Fruit fly (Drosophila melanogaster) whole organism, embryonic: Measurements from ENCODE around the gene Zn72D.
A peak's percentile ranks its signal among the peaks of the same experiment; 100 is the strongest.

ENCODE experiments used
- CG1024 ChIP-seq: fragments of 200-800 bp; sonication (Bioruptor generic); IDR thresholded peaks from 2 replicates; pipeline ENCODE4 v1.3.6; 2022; ENCODE audit warnings: missing biosample characterization, missing genetic modification characterization
- CG10543 ChIP-seq: fragments of 200-800 bp; sonication (Bioruptor generic); optimal IDR thresholded peaks from 3 replicates; lab custom pipeline; 2017; ENCODE audit warnings: missing biosample characterization, mild to moderate bottlenecking, missing genetic modification characterization, moderate library complexity
- CG10565 ChIP-seq: fragments of 200-800 bp; sonication (Bioruptor generic); optimal IDR thresholded peaks from 3 replicates; lab custom pipeline; 2016; ENCODE audit warnings: missing biosample characterization, mild to moderate bottlenecking, missing genetic modification characterization
- CG10959 ChIP-seq: fragments of 200-800 bp; sonication (Bioruptor generic); IDR thresholded peaks from 2 replicates; pipeline ENCODE4 v1.3.6; 2022; ENCODE audit warnings: missing biosample characterization, missing genetic modification characterization
- CG11247 ChIP-seq: fragments of 200-800 bp; sonication (Bioruptor generic); IDR thresholded peaks from 2 replicates; pipeline ENCODE4 v1.3.6; 2022; ENCODE audit warnings: missing biosample characterization, missing genetic modification characterization
- CG12155 ChIP-seq: fragments of 200-800 bp; sonication (Bioruptor generic); optimal IDR thresholded peaks from 3 replicates; lab custom pipeline; 2016; ENCODE audit warnings: missing biosample characterization, missing genetic modification characterization
- CG13624 ChIP-seq: fragments of 200-800 bp; sonication (Bioruptor generic); optimal IDR thresholded peaks from 2 replicates; lab custom pipeline; 2016; ENCODE audit warnings: missing biosample characterization, missing genetic modification characterization
- CG13775 ChIP-seq: fragments of 200-800 bp; sonication (Bioruptor generic); optimal IDR thresholded peaks from 3 replicates; lab custom pipeline; 2017; ENCODE audit warnings: missing biosample characterization, mild to moderate bottlenecking, missing genetic modification characterization
- CG14710 ChIP-seq: fragments of 200-800 bp; sonication (Bioruptor generic); optimal IDR thresholded peaks from 3 replicates; lab custom pipeline; 2019; ENCODE audit warnings: missing biosample characterization, mild to moderate bottlenecking, missing genetic modification characterization, moderate library complexity
- CG18764 ChIP-seq: fragments of 200-800 bp; sonication (Bioruptor generic); optimal IDR thresholded peaks from 3 replicates; lab custom pipeline; 2016; ENCODE audit warnings: missing biosample characterization, missing genetic modification characterization
- CG31388 ChIP-seq: fragments of 200-800 bp; sonication (Bioruptor generic); optimal IDR thresholded peaks from 2 replicates; lab custom pipeline; 2016; ENCODE audit warnings: missing biosample characterization, missing genetic modification characterization
- CG31441 ChIP-seq: fragments of 200-800 bp; sonication (Bioruptor generic); IDR thresholded peaks from 2 replicates; pipeline ENCODE4 v1.3.6; 2022; ENCODE audit warnings: missing biosample characterization, missing genetic modification characterization
- CG34376 ChIP-seq: fragments of 200-800 bp; sonication (Bioruptor generic); optimal IDR thresholded peaks from 2 replicates; lab custom pipeline; 2018; ENCODE audit warnings: missing biosample characterization, mild to moderate bottlenecking, missing genetic modification characterization
- CG43689 ChIP-seq: fragments of 200-800 bp; sonication (Bioruptor generic); IDR thresholded peaks from 2 replicates; pipeline ENCODE4 v1.3.6; 2022; ENCODE audit warnings: missing biosample characterization, missing genetic modification characterization
- CG4820 ChIP-seq: fragments of 200-800 bp; sonication (Bioruptor generic); optimal IDR thresholded peaks from 3 replicates; lab custom pipeline; 2016; ENCODE audit warnings: missing biosample characterization, missing genetic modification characterization
- CG5245 ChIP-seq: fragments of 200-800 bp; sonication (Bioruptor generic); optimal IDR thresholded peaks from 3 replicates; lab custom pipeline; 2016; ENCODE audit warnings: missing biosample characterization, missing genetic modification characterization
- CG6689 ChIP-seq: fragments of 200-800 bp; sonication (Bioruptor generic); IDR thresholded peaks from 2 replicates; pipeline ENCODE4 v1.3.6; 2022; ENCODE audit warnings: missing biosample characterization, missing genetic modification characterization
- CG6791 ChIP-seq: fragments of 200-800 bp; sonication (Bioruptor generic); IDR thresholded peaks from 3 replicates; pipeline ENCODE4 v1.3.6; 2022; ENCODE audit warnings: missing biosample characterization, missing genetic modification characterization; ENCODE audit not compliant: partially characterized antibody
- CG7987 ChIP-seq: fragments of 200-800 bp; sonication (Bioruptor generic); optimal IDR thresholded peaks from 2 replicates; lab custom pipeline; 2018; ENCODE audit warnings: missing biosample characterization, mild to moderate bottlenecking, missing genetic modification characterization, moderate library complexity
- CG9817 ChIP-seq: fragments of 200-800 bp; sonication (Bioruptor generic); optimal IDR thresholded peaks from 2 replicates; lab custom pipeline; 2018; ENCODE audit warnings: missing biosample characterization, mild to moderate bottlenecking, missing genetic modification characterization, moderate library complexity
- CG9932 ChIP-seq: fragments of 200-800 bp; sonication (Bioruptor generic); IDR thresholded peaks from 2 replicates; pipeline ENCODE4 v1.3.6; 2022; ENCODE audit warnings: missing biosample characterization, missing genetic modification characterization
- D19A ChIP-seq: fragments of 200-800 bp; optimal IDR thresholded peaks from 3 replicates; lab custom pipeline; 2019; ENCODE audit warnings: missing biosample characterization, mild to moderate bottlenecking, missing genetic modification characterization, moderate library complexity
- Dll ChIP-seq: fragments of 200-800 bp; sonication (Bioruptor generic); IDR thresholded peaks from 4 replicates; pipeline ENCODE4 v1.3.6; 2022; ENCODE audit warnings: missing biosample characterization, missing genetic modification characterization; ENCODE audit not compliant: partially characterized antibody
- Doc2 ChIP-seq: fragments of 200-800 bp; sonication (Bioruptor generic); IDR thresholded peaks from 2 replicates; pipeline ENCODE4 v1.3.6; 2022; ENCODE audit warnings: missing biosample characterization, missing genetic modification characterization
- HmgZ ChIP-seq: fragments of 200-800 bp; sonication (Bioruptor generic); optimal IDR thresholded peaks from 2 replicates; lab custom pipeline; 2018; ENCODE audit warnings: missing biosample characterization, mild to moderate bottlenecking, missing genetic modification characterization
- Neu2 ChIP-seq: fragments of 200-800 bp; sonication (Bioruptor generic); optimal IDR thresholded peaks from 3 replicates; lab custom pipeline; 2016; ENCODE audit warnings: missing biosample characterization, missing genetic modification characterization, borderline replicate concordance
- Nf-YA ChIP-seq: fragments of 200-800 bp; sonication (Bioruptor generic); IDR thresholded peaks from 2 replicates; pipeline ENCODE4 v1.3.6; 2022; ENCODE audit warnings: missing biosample characterization, missing genetic modification characterization
- Optix ChIP-seq: fragments of 200-800 bp; sonication (Bioruptor generic); IDR thresholded peaks from 3 replicates; pipeline ENCODE4 v1.3.6; 2022; ENCODE audit warnings: missing biosample characterization, missing genetic modification characterization
- Rfx ChIP-seq: fragments of 200-800 bp; sonication (Bioruptor generic); IDR thresholded peaks from 2 replicates; pipeline ENCODE4 v1.3.6; 2022; ENCODE audit warnings: missing biosample characterization, missing genetic modification characterization
- Sry-β ChIP-seq: fragments of 200-800 bp; sonication (Bioruptor generic); optimal IDR thresholded peaks from 2 replicates; lab custom pipeline; 2018; ENCODE audit warnings: missing biosample characterization, mild to moderate bottlenecking, missing genetic modification characterization, moderate library complexity
- Stat92E ChIP-seq, 3 experiments: fragments of >200 bp in 2 of 3; fragments of 200-800 bp in 1 of 3; sonication (Bioruptor generic) in 1 of 3; optimal IDR thresholded peaks; 2 replicates each; lab custom pipeline; 2017 to 2019; ENCODE audit warnings: missing biosample characterization in 3 of 3, missing genetic modification characterization in 3 of 3, mild to moderate bottlenecking in 1 of 3, moderate library complexity in 1 of 3
- ab ChIP-seq: fragments of 200-800 bp; sonication (Bioruptor generic); optimal IDR thresholded peaks from 2 replicates; lab custom pipeline; 2016; ENCODE audit warnings: missing biosample characterization, missing genetic modification characterization
- bowl ChIP-seq: fragments of 200-800 bp; sonication (Bioruptor generic); IDR thresholded peaks from 2 replicates; pipeline ENCODE4 v1.3.6; 2022; ENCODE audit warnings: missing biosample characterization, missing genetic modification characterization
- cg ChIP-seq: fragments of 200-800 bp; sonication (Bioruptor generic); optimal IDR thresholded peaks from 3 replicates; lab custom pipeline; 2019; ENCODE audit warnings: missing biosample characterization, mild to moderate bottlenecking, missing genetic modification characterization, moderate library complexity
- chn ChIP-seq: fragments of 200-800 bp; sonication (Bioruptor generic); optimal IDR thresholded peaks from 2 replicates; lab custom pipeline; 2016; ENCODE audit warnings: missing biosample characterization, missing genetic modification characterization
- dmrt11E ChIP-seq: fragments of 200-800 bp; sonication (Bioruptor generic); optimal IDR thresholded peaks from 3 replicates; lab custom pipeline; 2018; ENCODE audit warnings: missing biosample characterization, mild to moderate bottlenecking, missing genetic modification characterization, moderate library complexity
- emc ChIP-seq: fragments of 200-800 bp; sonication (Bioruptor generic); optimal IDR thresholded peaks from 2 replicates; lab custom pipeline; 2016; ENCODE audit warnings: missing biosample characterization, missing genetic modification characterization
- eyg ChIP-seq: fragments of 200-800 bp; sonication (Bioruptor generic); optimal IDR thresholded peaks from 3 replicates; lab custom pipeline; 2016; ENCODE audit warnings: missing biosample characterization, missing genetic modification characterization
- jing ChIP-seq: fragments of 200-800 bp; sonication (Bioruptor generic); optimal IDR thresholded peaks from 2 replicates; lab custom pipeline; 2018; ENCODE audit warnings: missing biosample characterization, mild to moderate bottlenecking, missing genetic modification characterization
- klu ChIP-seq: fragments of 200-800 bp; sonication (Bioruptor generic); IDR thresholded peaks from 2 replicates; pipeline ENCODE4 v1.3.6; 2022; ENCODE audit warnings: missing biosample characterization, missing genetic modification characterization
- lab ChIP-seq: fragments of 200-800 bp; sonication (Bioruptor generic); optimal IDR thresholded peaks from 3 replicates; lab custom pipeline; 2017; ENCODE audit warnings: missing biosample characterization, missing genetic modification characterization, mild to moderate bottlenecking, moderate library complexity, missing genetic modification reagents
- nau ChIP-seq: fragments of 200-800 bp; sonication (Bioruptor generic); optimal IDR thresholded peaks from 3 replicates; lab custom pipeline; 2017; ENCODE audit warnings: missing biosample characterization, mild to moderate bottlenecking, missing genetic modification characterization, missing genetic modification reagents
- ro ChIP-seq: fragments of 200-800 bp; sonication (Bioruptor generic); IDR thresholded peaks from 2 replicates; pipeline ENCODE4 v1.3.6; 2022; ENCODE audit warnings: missing biosample characterization, missing genetic modification characterization
- row ChIP-seq: fragments of 200-800 bp; sonication (Bioruptor generic); IDR thresholded peaks from 3 replicates; pipeline ENCODE4 v1.3.6; 2022; ENCODE audit warnings: missing biosample characterization, missing genetic modification characterization
- scrt ChIP-seq: fragments of 200-800 bp; sonication (Bioruptor generic); optimal IDR thresholded peaks from 2 replicates; lab custom pipeline; 2018; ENCODE audit warnings: missing biosample characterization, mild to moderate bottlenecking, missing genetic modification characterization, moderate library complexity
- stwl ChIP-seq: fragments of 200-800 bp; sonication (Bioruptor generic); optimal IDR thresholded peaks from 3 replicates; lab custom pipeline; 2018; ENCODE audit warnings: missing biosample characterization, mild to moderate bottlenecking, missing genetic modification characterization, moderate library complexity
- sug ChIP-seq: fragments of 200-800 bp; optimal IDR thresholded peaks from 2 replicates; lab custom pipeline; 2019; ENCODE audit warnings: missing biosample characterization, mild to moderate bottlenecking, missing genetic modification characterization, moderate library complexity
- tup ChIP-seq: fragments of 200-800 bp; sonication (Bioruptor generic); optimal IDR thresholded peaks from 2 replicates; lab custom pipeline; 2016; ENCODE audit warnings: missing biosample characterization, mild to moderate bottlenecking, missing genetic modification characterization, moderate library complexity
- usp ChIP-seq: fragments of >200 bp; optimal IDR thresholded peaks from 2 replicates; lab custom pipeline; 2017; ENCODE audit warnings: missing biosample characterization, missing genetic modification characterization
- zfh2 ChIP-seq: fragments of 200-800 bp; sonication (Bioruptor generic); optimal IDR thresholded peaks from 2 replicates; lab custom pipeline; 2016; ENCODE audit warnings: missing biosample characterization, missing genetic modification characterization

Zn72D gene

DNA sequence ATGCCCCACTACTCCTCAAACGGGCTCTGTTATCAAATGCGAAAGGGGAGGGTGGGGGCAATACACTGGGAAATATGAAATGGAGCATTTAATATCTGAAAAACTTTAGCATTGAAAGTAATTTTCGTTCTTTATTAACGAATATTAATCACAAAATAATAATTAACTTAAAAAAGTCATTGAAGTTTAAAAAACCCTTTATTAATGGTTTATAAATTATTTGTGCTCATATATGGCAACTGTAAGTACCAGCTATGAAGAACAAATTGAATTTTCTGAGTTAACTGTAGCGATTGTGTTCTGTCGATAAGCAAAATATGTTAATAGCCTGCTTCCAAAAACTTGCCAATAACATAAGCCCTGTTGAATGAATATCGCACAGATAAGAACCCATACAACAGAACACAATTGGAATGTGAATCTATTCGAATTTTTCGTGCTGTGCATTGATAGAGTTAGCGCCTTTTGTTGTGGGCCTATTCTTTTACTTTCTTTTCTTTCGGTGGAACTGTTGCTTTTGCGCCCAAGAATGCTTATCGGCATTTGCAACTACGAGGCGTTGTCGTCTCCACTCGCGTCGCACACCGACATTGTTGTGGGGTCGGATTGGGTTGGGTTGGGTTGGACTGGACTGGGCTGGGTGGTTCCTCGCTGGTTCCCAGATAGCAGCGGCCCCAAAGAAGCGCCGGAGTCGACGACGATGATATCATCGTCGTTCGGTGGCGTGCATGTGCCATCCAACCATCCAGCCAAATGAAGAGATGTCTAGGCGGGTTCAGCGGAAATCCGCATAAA lies 51.4 kb downstream of the Zn72D start (continued):
- TF ChIP-seq CG6689 (GFP tag; lab: Robert Waterston, UW): peak; percentile 53; the same call in 1 of the 2 replicates
- TF ChIP-seq CG7987 (GFP tag; lab: Kevin White, UChicago): no peak
- TF ChIP-seq jing: no peak
- no peak for TF ChIP-seq stwl
- no peak for TF ChIP-seq Sry-β (GFP tag; lab: Kevin White, UChicago)
- TF ChIP-seq cg (GFP tag; lab: Kevin White, UChicago): no peak
- no peak for TF ChIP-seq eyg (GFP tag; lab: Kevin White, UChicago)
- TF ChIP-seq Stat92E (GFP tag; optimal IDR thresholded peaks at IDR 0.05; lab: Kevin White, UChicago): no peak
- no peak; the same call in 1 of the 2 replicates for TF ChIP-seq CG31441 (GFP tag; lab: Robert Waterston, UW)
- TF ChIP-seq CG11247: no peak
- peak; percentile 56 for TF ChIP-seq CG10543 (GFP tag; lab: Kevin White, UChicago)
- TF ChIP-seq tup: no peak
- no peak for TF ChIP-seq HmgZ (tag; lab: Kevin White, UChicago)
- TF ChIP-seq nau (GFP tag; lab: Kevin White, UChicago): no peak
- TF ChIP-seq scrt (GFP tag; lab: Kevin White, UChicago): no peak
- no peak for TF ChIP-seq ab (GFP tag; lab: Kevin White, UChicago)
- TF ChIP-seq emc (GFP tag; lab: Kevin White, UChicago): no peak
- no peak for TF ChIP-seq Nf-YA
- TF ChIP-seq Doc2 (GFP tag; lab: Robert Waterston, UW): no peak
- no peak for TF ChIP-seq CG43689 (GFP tag; lab: Robert Waterston, UW)
- peak; percentile 61; the same call in 2 of the 3 replicates for TF ChIP-seq row
- no peak for TF ChIP-seq CG6791
- TF ChIP-seq dmrt11E: peak; percentile 45
- TF ChIP-seq zfh2 (GFP tag; lab: Kevin White, UChicago): peak; percentile 20
- TF ChIP-seq Optix (GFP tag; lab: Robert Waterston, UW): no peak
- no peak for TF ChIP-seq chn (GFP tag; lab: Kevin White, UChicago)
- TF ChIP-seq ro: no peak
- peak; percentile 54 for TF ChIP-seq CG13775
- no peak for TF ChIP-seq CG18764 (GFP tag; lab: Kevin White, UChicago)
- no peak for TF ChIP-seq CG10565 (GFP tag; lab: Kevin White, UChicago)
- peak; percentile 29 for TF ChIP-seq CG4820 (GFP tag; lab: Kevin White, UChicago)
- TF ChIP-seq sug (tag; lab: Kevin White, UChicago): no peak
- no peak for TF ChIP-seq Dll (GFP tag; lab: Robert Waterston, UW)
- peak; percentile 38 for TF ChIP-seq CG12155 (GFP tag; lab: Kevin White, UChicago)
- TF ChIP-seq lab: peak; percentile 50
- 0 out of 2 replicates have a peak, but pooled peaks have one; percentile 31 for TF ChIP-seq CG9932 (GFP tag; lab: Robert Waterston, UW)
- no peak for TF ChIP-seq Neu2 (GFP tag; lab: Kevin White, UChicago)
- TF ChIP-seq usp (GFP tag; lab: Kevin White, UChicago): no peak
- TF ChIP-seq CG9817: no peak
- no peak for TF ChIP-seq CG34376 (GFP tag; lab: Kevin White, UChicago)
- no peak for TF ChIP-seq klu (GFP tag; lab: Robert Waterston, UW)
- TF ChIP-seq CG1024 (GFP tag; lab: Robert Waterston, UW): no peak
- no peak for TF ChIP-seq CG31388 (GFP tag; lab: Kevin White, UChicago)
- no peak for TF ChIP-seq CG10959
- peak; percentile 39; the same call in 1 of the 2 replicates for TF ChIP-seq Rfx (GFP tag; lab: Robert Waterston, UW)
- TF ChIP-seq bowl (GFP tag; lab: Robert Waterston, UW): no peak
- TF ChIP-seq CG14710 (tag; lab: Kevin White, UChicago): peak; percentile 71
- no peak for TF ChIP-seq CG5245 (GFP tag; lab: Kevin White, UChicago)
- no peak for TF ChIP-seq D19A (tag; lab: Kevin White, UChicago)
- no peak for TF ChIP-seq CG13624 (GFP tag; lab: Kevin White, UChicago)
